Fruit fly (Drosophila melanogaster) whole organism: ENCODE data around the gene Ugt303A1.

Experiments
- Dll ChIP-seq: fragments of >200 bp; optimal IDR thresholded peaks from 2 replicates; lab custom pipeline; 2017
- pan ChIP-seq: fragments of >200 bp; optimal IDR thresholded peaks from 2 replicates; lab custom pipeline; 2017

DNA sequence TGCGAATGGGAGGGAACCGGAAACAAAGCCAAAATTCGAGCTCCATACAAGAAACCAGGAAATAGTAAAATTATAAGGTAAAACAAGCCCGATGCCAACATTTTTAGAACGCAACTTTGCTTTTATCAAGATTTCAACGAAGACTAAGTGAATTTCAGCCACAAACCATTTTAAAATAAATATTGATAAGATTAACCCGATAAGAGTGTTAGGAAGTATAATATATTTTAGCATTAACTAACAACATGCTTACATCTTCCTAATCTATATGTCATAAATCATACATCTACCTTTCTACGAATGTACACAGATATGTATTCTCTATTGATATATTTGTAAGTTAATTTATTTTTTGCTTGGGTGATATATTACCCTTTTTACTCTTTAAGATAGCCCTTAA, 9.4 kb upstream of the Ugt303A1 start, which contains the start of gene Ugt35E1:
- no peak for TF ChIP-seq pan
- TF ChIP-seq Dll (lab: Kevin White, UChicago): no peak
